Worm (Caenorhabditis elegans): ENCODE data around the gene spsb-1.

spsb-1 gene

DNA sequence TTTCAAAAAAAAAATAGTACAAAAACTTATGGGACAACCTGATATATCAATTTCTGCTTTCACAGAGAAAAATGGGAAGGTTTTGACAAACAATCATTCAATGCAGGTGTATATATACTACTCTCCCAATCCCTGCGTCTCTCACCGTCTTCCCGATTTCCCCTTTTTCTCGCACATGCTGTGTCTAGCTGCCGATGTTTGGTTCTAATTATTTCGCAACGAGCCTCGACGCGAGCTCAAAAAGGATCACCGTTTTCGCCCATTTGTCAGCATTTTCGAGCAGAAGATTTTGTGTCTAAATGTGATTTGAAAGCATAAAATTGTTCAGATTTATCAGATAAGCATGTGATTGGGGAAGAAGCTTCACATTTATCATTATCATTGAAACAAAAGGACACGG is 23.4 kb upstream of the spsb-1 start (continued):
- TF ChIP-seq zip-4 (GFP tag; optimal IDR thresholded peaks at IDR 0.05) (peak; percentile 34), nhr-20 (tag; optimal IDR thresholded peaks at IDR 0.05) (no peak), ces-1 (GFP tag; optimal IDR thresholded peaks at IDR 0.05) (no peak), ztf-11 (tag; optimal IDR thresholded peaks at IDR 0.05) (no peak), nhr-77 (tag; optimal IDR thresholded peaks at IDR 0.05) (peak; percentile 27), unc-86 (tag; optimal IDR thresholded peaks at IDR 0.05) (no peak), lir-3 (tag; optimal IDR thresholded peaks at IDR 0.05; ENCODE audit: poor library complexity) (no peak), ama-1 (optimal IDR thresholded peaks at IDR 0.05) (no peak), skn-1 (tag; optimal IDR thresholded peaks at IDR 0.05) (peak; percentile 98), C34B4.2 (tag; optimal IDR thresholded peaks at IDR 0.05) (no peak), isw-1 (GFP tag; IDR thresholded peaks at IDR 0.05) (no peak), mef-2 (tag; optimal IDR thresholded peaks at IDR 0.05) (no peak), efl-1 (optimal IDR thresholded peaks at IDR 0.05) (peak; percentile 34 to 54), efl-1 (GFP tag; optimal IDR thresholded peaks at IDR 0.05 in 1 of 2) (peak; percentile 30 to 92), nhr-84 (tag; optimal IDR thresholded peaks at IDR 0.05) (no peak), jun-1 (tag; optimal IDR thresholded peaks at IDR 0.05) (peak; percentile 23), nhr-28 (tag; optimal IDR thresholded peaks at IDR 0.05) (no peak), sup-37 (GFP tag; optimal IDR thresholded peaks at IDR 0.05) (no peak), lin-39 (tag; optimal IDR thresholded peaks at IDR 0.05) (no peak), unc-62 (GFP tag; optimal IDR thresholded peaks at IDR 0.05) (no peak), irx-1 (tag; optimal IDR thresholded peaks at IDR 0.05) (no peak), lin-13 (GFP tag; optimal IDR thresholded peaks at IDR 0.05) (no peak), ceh-88 (GFP tag; IDR thresholded peaks at IDR 0.05) (no peak), nhr-71 (tag; optimal IDR thresholded peaks at IDR 0.05) (peak; percentile 65), snu-23 (GFP tag; optimal IDR thresholded peaks at IDR 0.05) (peak; percentile 40), unc-130 (tag; optimal IDR thresholded peaks at IDR 0.05) (no peak), grh-1 (GFP tag; IDR thresholded peaks at IDR 0.05) (no peak), lin-15B (tag; optimal IDR thresholded peaks at IDR 0.05) (no peak), mep-1 (tag; optimal IDR thresholded peaks at IDR 0.05) (no peak), nhr-12 (tag; optimal IDR thresholded peaks at IDR 0.05) (no peak), alr-1 (tag; optimal IDR thresholded peaks at IDR 0.05; ENCODE audit: borderline replicate concordance) (no peak), zag-1 (tag; optimal IDR thresholded peaks at IDR 0.05) (no peak)

DNA sequence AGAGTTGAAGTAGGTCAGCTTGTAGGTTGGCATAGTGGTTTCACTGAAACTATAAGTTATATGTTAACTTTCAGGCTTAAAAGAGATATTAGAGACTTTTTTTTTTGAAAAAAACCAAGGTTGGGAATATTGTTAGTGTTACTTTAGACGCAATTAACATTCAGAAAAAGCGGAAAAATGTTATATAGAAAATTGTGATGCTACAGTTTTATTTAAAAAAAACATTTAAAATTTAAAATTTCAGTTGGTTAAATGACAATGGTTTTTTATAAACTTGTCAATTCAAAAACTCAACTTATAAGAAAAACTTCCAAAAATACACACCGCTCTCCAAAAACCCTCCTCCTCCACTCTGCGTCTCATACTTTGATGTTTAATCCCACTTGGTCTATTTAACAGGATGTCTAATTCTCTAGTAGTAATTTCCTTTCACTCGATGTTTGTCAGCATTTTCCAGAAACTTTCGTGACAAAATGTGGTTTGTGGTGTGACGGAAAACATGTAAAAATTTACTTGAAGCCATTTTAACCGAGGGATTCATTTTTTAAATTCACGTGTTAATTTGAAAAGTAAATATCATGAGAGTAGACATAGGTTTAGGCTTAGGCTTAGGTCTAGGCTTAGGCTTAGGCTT is 21.5 kb upstream of the spsb-1 start, which contains the start of gene gst-31:
Gene gst-31, minus strand, starts transcription at position 51 of the 634 bp plus-strand sequence.
- peak; percentile 88 for TF ChIP-seq skn-1 (tag; optimal IDR thresholded peaks at IDR 0.05)
- peak in 1 of 2 experiments; percentile 16 for TF ChIP-seq lsy-2 (tag; optimal IDR thresholded peaks at IDR 0.05)
- TF ChIP-seq C04F5.9 (tag; optimal IDR thresholded peaks at IDR 0.05) = no peak
- peak; percentile 61 for TF ChIP-seq lin-14 (GFP tag; optimal IDR thresholded peaks at IDR 0.05)
- peak; percentile 81 for TF ChIP-seq fkh-8 (tag; optimal IDR thresholded peaks at IDR 0.05)
- no peak for TF ChIP-seq nhr-85 (tag)
- no peak for TF ChIP-seq lin-39 (tag; optimal IDR thresholded peaks at IDR 0.05)
- TF ChIP-seq snu-23 (GFP tag; optimal IDR thresholded peaks at IDR 0.05) = peak; percentile 28
- peak; percentile 50 for TF ChIP-seq blmp-1 (tag; optimal IDR thresholded peaks at IDR 0.05)

DNA sequence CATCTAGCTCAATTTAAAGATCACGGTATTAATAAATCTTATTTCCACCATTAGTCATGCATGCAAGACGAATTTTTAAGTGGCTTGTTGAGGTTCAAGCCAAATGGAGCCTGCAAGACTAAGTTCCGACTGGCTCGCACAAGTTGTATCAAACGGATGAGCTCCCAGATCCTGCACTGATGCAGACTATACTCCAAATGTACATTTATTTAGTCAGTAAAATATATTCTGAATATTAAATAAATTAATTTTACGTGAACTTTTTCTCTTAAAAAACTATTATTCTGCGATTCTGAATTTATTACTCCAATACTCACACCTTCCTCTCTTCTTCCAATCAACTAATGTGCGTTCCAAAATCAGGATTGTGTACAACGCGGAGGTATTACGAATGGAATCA is 20.9 kb upstream of the spsb-1 start, which contains the start of gene Y53F4B.36:
Gene Y53F4B.36, plus strand, starts transcription at position 301 of the 400 bp plus-strand sequence.
- no peak for TF ChIP-seq nhr-85 (tag)
- no peak for TF ChIP-seq xbp-1 (tag; optimal IDR thresholded peaks at IDR 0.05)

DNA sequence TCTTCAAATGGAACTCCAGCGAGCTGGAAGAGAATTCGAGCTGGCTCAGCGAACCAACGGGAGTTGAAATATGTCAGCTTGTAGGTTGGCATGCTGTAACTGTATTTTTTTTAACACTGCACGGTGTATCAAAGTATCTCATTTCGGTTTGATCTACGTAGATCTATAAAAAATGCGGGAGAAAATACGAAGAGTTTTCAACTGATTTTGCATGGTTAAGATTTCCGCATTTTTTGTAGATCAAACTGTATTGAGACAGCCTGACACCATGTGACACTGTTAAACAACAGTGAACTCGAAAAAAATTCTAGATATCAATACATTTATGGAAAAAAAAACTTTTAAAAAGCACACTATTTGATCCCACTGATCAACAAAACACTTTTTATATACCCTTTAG is 18.0 kb upstream of the spsb-1 start, which contains the start of gene gst-32:
Gene gst-32, minus strand, starts transcription at position 101 of the 400 bp plus-strand sequence.
- TF ChIP-seq nhr-77 (tag; optimal IDR thresholded peaks at IDR 0.05) (no peak), nhr-85 (tag) (peak; percentile 22)

All from whole organism, L1 larva.